Fruit fly (Drosophila melanogaster) S2 (cell line): ENCODE results near the gene Ing5.

ENCODE experiments used
- CG8478 ChIP-seq: fragments of >200 bp; optimal IDR thresholded peaks from 2 replicates; lab custom pipeline; 2018
- CTCF ChIP-seq, 2 experiments: fragments of >200 bp; optimal IDR thresholded peaks; 2 replicates each; lab custom pipeline; 2018

dm6 chr2L:13376086-13376485, 11.0 kb downstream of the Ing5 start:
- no peak for TF ChIP-seq CG8478
- no peak for TF ChIP-seq CTCF (optimal IDR thresholded peaks at IDR 0.05; lab: Kevin White, UChicago)
